Worm (Caenorhabditis elegans) whole organism, L1 larva: ENCODE data around the gene fbxb-21.

Experiments
- ama-1 ChIP-seq: fragments of 150-350 bp; optimal IDR thresholded peaks from 2 replicates; lab custom pipeline; 2014
- ces-1 ChIP-seq: fragments of 150-350 bp; optimal IDR thresholded peaks from 2 replicates; lab custom pipeline; 2014; ENCODE audit warnings: missing biosample characterization, missing genetic modification reagents, missing genetic modification characterization
- egl-27 ChIP-seq, 2 experiments: fragments of 150-350 bp in 1 of 2; sonication (generic microtip); optimal IDR thresholded peaks; 3 replicates each; lab custom pipeline; 2017 to 2018; ENCODE audit warnings: missing biosample characterization in 2 of 2, missing genetic modification characterization in 2 of 2, missing genetic modification reagents in 2 of 2
- nhr-76 ChIP-seq: sonication (generic microtip); optimal IDR thresholded peaks from 2 replicates; lab custom pipeline; 2017; ENCODE audit warnings: missing biosample characterization, missing genetic modification characterization
- pag-3 ChIP-seq: sonication (generic microtip); optimal IDR thresholded peaks from 2 replicates; lab custom pipeline; 2017; ENCODE audit warnings: missing genetic modification characterization, mild to moderate bottlenecking, missing compliant biosample characterization, antibody characterized with exemption, borderline replicate concordance; ENCODE audit not compliant: insufficient read depth
- pqm-1 ChIP-seq: sonication (generic microtip); optimal IDR thresholded peaks from 3 replicates; lab custom pipeline; 2017; ENCODE audit warnings: missing biosample characterization, missing genetic modification characterization
- snpc-4 ChIP-seq: fragments of 150-350 bp; optimal IDR thresholded peaks from 2 replicates; lab custom pipeline; 2014; ENCODE audit warnings: missing biosample characterization, missing genetic modification characterization
- sox-4 ChIP-seq: sonication (generic microtip); optimal IDR thresholded peaks from 2 replicates; lab custom pipeline; 2016; ENCODE audit warnings: missing genetic modification characterization, missing compliant biosample characterization
- unc-62 ChIP-seq: fragments of 150-350 bp; optimal IDR thresholded peaks from 2 replicates; lab custom pipeline; 2014; ENCODE audit warnings: missing biosample characterization, missing genetic modification reagents, missing genetic modification characterization
- unc-86 ChIP-seq: sonication (generic microtip); optimal IDR thresholded peaks from 2 replicates; lab custom pipeline; 2016; ENCODE audit warnings: missing genetic modification characterization, missing compliant biosample characterization

ce11 chrII:1648768-1649167, at the start of gene fbxb-21:
- TF ChIP-seq unc-62 (no peak), ces-1 (GFP tag; lab: Kevin White, UChicago) (no peak), unc-86 (tag; lab: Kevin White, UChicago) (no peak), pqm-1 (tag; lab: Kevin White, UChicago) (no peak), sox-4 (tag; lab: Kevin White, UChicago) (no peak), nhr-76 (no peak), egl-27 (tag; optimal IDR thresholded peaks at IDR 0.05; lab: Kevin White, UChicago) (no peak), ama-1 (no peak), snpc-4 (tag; lab: Kevin White, UChicago) (no peak), pag-3 (no peak)
